Fruit fly (Drosophila melanogaster) whole organism, prepupa: ENCODE results near the gene Meltrin.
A peak's percentile ranks its signal among the peaks of the same experiment; 100 is the strongest.

ENCODE experiments used
- Blimp-1 ChIP-seq: fragments of 200-800 bp; sonication (Bioruptor generic); optimal IDR thresholded peaks from 3 replicates; lab custom pipeline; 2017; ENCODE audit warnings: missing biosample characterization, missing genetic modification characterization, mild to moderate bottlenecking, moderate library complexity, missing genetic modification reagents
- CG10631 ChIP-seq: fragments of 200-800 bp; sonication (Bioruptor generic); optimal IDR thresholded peaks from 2 replicates; lab custom pipeline; 2016; ENCODE audit warnings: missing biosample characterization, missing genetic modification characterization
- CG11294 ChIP-seq: fragments of 200-800 bp; sonication (Bioruptor generic); IDR thresholded peaks from 2 replicates; pipeline ENCODE4 v1.3.6; 2022; ENCODE audit warnings: missing biosample characterization, missing genetic modification characterization
- CG11762 ChIP-seq: fragments of 200-800 bp; sonication (Bioruptor generic); optimal IDR thresholded peaks from 3 replicates; lab custom pipeline; 2016; ENCODE audit warnings: missing biosample characterization, missing genetic modification characterization; ENCODE audit not compliant: insufficient read depth
- CG11902 ChIP-seq: fragments of 200-800 bp; sonication (Bioruptor generic); optimal IDR thresholded peaks from 3 replicates; lab custom pipeline; 2016; ENCODE audit warnings: missing biosample characterization, missing genetic modification characterization
- CG15336 ChIP-seq: fragments of 200-800 bp; sonication (Bioruptor generic); IDR thresholded peaks from 2 replicates; pipeline ENCODE4 v1.3.6; 2022; ENCODE audit warnings: missing biosample characterization, missing genetic modification characterization
- CG1621 ChIP-seq: fragments of 200-800 bp; sonication (Bioruptor generic); optimal IDR thresholded peaks from 3 replicates; lab custom pipeline; 2018; ENCODE audit warnings: missing biosample characterization, mild to moderate bottlenecking, missing genetic modification characterization
- CG3032 ChIP-seq: fragments of 200-800 bp; optimal IDR thresholded peaks from 2 replicates; lab custom pipeline; 2019; ENCODE audit warnings: missing biosample characterization, mild to moderate bottlenecking, missing genetic modification characterization, moderate library complexity
- CG31627 ChIP-seq: fragments of 200-800 bp; sonication (Bioruptor generic); optimal IDR thresholded peaks from 3 replicates; lab custom pipeline; 2016; ENCODE audit warnings: missing biosample characterization, missing genetic modification characterization
- CG32006 ChIP-seq: fragments of 200-800 bp; sonication (Bioruptor generic); optimal IDR thresholded peaks from 3 replicates; lab custom pipeline; 2017; ENCODE audit warnings: missing biosample characterization, mild to moderate bottlenecking, missing genetic modification characterization
- CG3919 ChIP-seq: fragments of 200-800 bp; sonication (Bioruptor generic); optimal IDR thresholded peaks from 3 replicates; lab custom pipeline; 2016; ENCODE audit warnings: missing biosample characterization, missing genetic modification characterization
- CG4318 ChIP-seq: fragments of 200-800 bp; sonication (Bioruptor generic); optimal IDR thresholded peaks from 3 replicates; lab custom pipeline; 2017; ENCODE audit warnings: missing biosample characterization, mild to moderate bottlenecking, missing genetic modification characterization
- CG6276 ChIP-seq: fragments of 200-800 bp; sonication (Bioruptor generic); optimal IDR thresholded peaks from 2 replicates; lab custom pipeline; 2017; ENCODE audit warnings: missing biosample characterization, mild to moderate bottlenecking, missing genetic modification characterization
- CG6808 ChIP-seq: fragments of 200-800 bp; sonication (Bioruptor generic); optimal IDR thresholded peaks from 3 replicates; lab custom pipeline; 2017; ENCODE audit warnings: missing biosample characterization, missing genetic modification characterization, mild to moderate bottlenecking, moderate library complexity, missing genetic modification reagents
- CG6854 ChIP-seq: fragments of 200-800 bp; sonication (Bioruptor generic); optimal IDR thresholded peaks from 2 replicates; lab custom pipeline; 2017; ENCODE audit warnings: missing biosample characterization, mild to moderate bottlenecking, missing genetic modification characterization
- CG7368 ChIP-seq: fragments of 200-800 bp; sonication (Bioruptor generic); optimal IDR thresholded peaks from 3 replicates; lab custom pipeline; 2016; ENCODE audit warnings: missing biosample characterization, missing genetic modification characterization
- CG8119 ChIP-seq: fragments of 200-800 bp; sonication (Bioruptor generic); IDR thresholded peaks from 3 replicates; pipeline ENCODE4 v1.3.6; 2022; ENCODE audit warnings: missing biosample characterization, missing genetic modification characterization
- CG8319 ChIP-seq: fragments of 200-800 bp; sonication (Bioruptor generic); optimal IDR thresholded peaks from 3 replicates; lab custom pipeline; 2016; ENCODE audit warnings: missing biosample characterization, missing genetic modification characterization
- CG8632 ChIP-seq: fragments of 200-800 bp; sonication (Bioruptor generic); optimal IDR thresholded peaks from 3 replicates; lab custom pipeline; 2016; ENCODE audit warnings: missing biosample characterization, missing genetic modification characterization
- Eip75B ChIP-seq: fragments of 200-800 bp; sonication (Bioruptor generic); optimal IDR thresholded peaks from 3 replicates; lab custom pipeline; 2016; ENCODE audit warnings: missing biosample characterization, missing genetic modification characterization
- Eip78C ChIP-seq: fragments of 200-800 bp; sonication (Bioruptor generic); peaks from one replicate; lab custom pipeline; 2016; ENCODE audit warnings: missing biosample characterization, missing genetic modification characterization
- Ets21C ChIP-seq: fragments of 200-800 bp; sonication (Bioruptor generic); optimal IDR thresholded peaks from 3 replicates; lab custom pipeline; 2016; ENCODE audit warnings: missing biosample characterization, missing genetic modification characterization
- Gug ChIP-seq: fragments of 200-800 bp; sonication (Bioruptor generic); IDR thresholded peaks from 2 replicates; pipeline ENCODE4 v1.3.6; 2022; ENCODE audit warnings: missing biosample characterization, missing genetic modification characterization
- Hr39 ChIP-seq: fragments of 200-800 bp; sonication (Bioruptor generic); optimal IDR thresholded peaks from 2 replicates; lab custom pipeline; 2016; ENCODE audit warnings: missing biosample characterization, missing genetic modification characterization
- OdsH ChIP-seq: fragments of 200-800 bp; sonication (Bioruptor generic); optimal IDR thresholded peaks from 3 replicates; lab custom pipeline; 2016; ENCODE audit warnings: missing biosample characterization, missing genetic modification characterization
- Smox ChIP-seq: fragments of 200-800 bp; sonication (Bioruptor generic); optimal IDR thresholded peaks from 3 replicates; lab custom pipeline; 2016; ENCODE audit warnings: missing biosample characterization, missing genetic modification characterization
- Sox102F ChIP-seq: fragments of 200-800 bp; sonication (Bioruptor generic); optimal IDR thresholded peaks from 2 replicates; lab custom pipeline; 2016; ENCODE audit warnings: missing biosample characterization, mild to moderate bottlenecking, missing genetic modification characterization
- Sox15 ChIP-seq: fragments of 200-800 bp; sonication (Bioruptor generic); optimal IDR thresholded peaks from 3 replicates; lab custom pipeline; 2016; ENCODE audit warnings: missing biosample characterization, missing genetic modification characterization
- dac ChIP-seq: fragments of 200-800 bp; sonication (Bioruptor generic); optimal IDR thresholded peaks from 2 replicates; lab custom pipeline; 2017; ENCODE audit warnings: missing biosample characterization, mild to moderate bottlenecking, missing genetic modification characterization
- eg ChIP-seq: fragments of 200-800 bp; sonication (Bioruptor generic); IDR thresholded peaks from 3 replicates; pipeline ENCODE4 v1.3.6; 2022; ENCODE audit warnings: missing biosample characterization, missing genetic modification characterization
- fd85E ChIP-seq: fragments of 200-800 bp; sonication (Bioruptor generic); optimal IDR thresholded peaks from 3 replicates; lab custom pipeline; 2016; ENCODE audit warnings: missing biosample characterization, missing genetic modification characterization
- fkh ChIP-seq: fragments of 200-800 bp; sonication (Bioruptor generic); optimal IDR thresholded peaks from 3 replicates; lab custom pipeline; 2017; ENCODE audit warnings: missing biosample characterization, mild to moderate bottlenecking, missing genetic modification characterization, moderate library complexity
- lz ChIP-seq: fragments of 200-800 bp; sonication (Bioruptor generic); optimal IDR thresholded peaks from 3 replicates; lab custom pipeline; 2016; ENCODE audit warnings: missing biosample characterization, missing genetic modification characterization
- net ChIP-seq: fragments of 200-800 bp; sonication (Bioruptor generic); optimal IDR thresholded peaks from 3 replicates; lab custom pipeline; 2016; ENCODE audit warnings: missing biosample characterization, missing genetic modification characterization
- pdm3 ChIP-seq: fragments of 200-800 bp; sonication (Bioruptor generic); optimal IDR thresholded peaks from 3 replicates; lab custom pipeline; 2016; ENCODE audit warnings: missing biosample characterization, missing genetic modification characterization
- ss ChIP-seq, 2 experiments: fragments of 200-800 bp; sonication (Bioruptor generic); optimal IDR thresholded peaks; 2 replicates in 1 of 2; 3 replicates in 1 of 2; lab custom pipeline; 2017 to 2018; ENCODE audit warnings: mild to moderate bottlenecking in 2 of 2, missing biosample characterization in 2 of 2, missing genetic modification characterization in 2 of 2, moderate library complexity in 1 of 2
- svp ChIP-seq: fragments of 200-800 bp; sonication (Bioruptor generic); peaks from one replicate; lab custom pipeline; 2016; ENCODE audit warnings: missing biosample characterization, missing genetic modification characterization
- vri ChIP-seq: fragments of 200-800 bp; sonication (Bioruptor generic); optimal IDR thresholded peaks from 3 replicates; lab custom pipeline; 2016; ENCODE audit warnings: missing biosample characterization, mild to moderate bottlenecking, missing genetic modification characterization

The Meltrin gene

DNA sequence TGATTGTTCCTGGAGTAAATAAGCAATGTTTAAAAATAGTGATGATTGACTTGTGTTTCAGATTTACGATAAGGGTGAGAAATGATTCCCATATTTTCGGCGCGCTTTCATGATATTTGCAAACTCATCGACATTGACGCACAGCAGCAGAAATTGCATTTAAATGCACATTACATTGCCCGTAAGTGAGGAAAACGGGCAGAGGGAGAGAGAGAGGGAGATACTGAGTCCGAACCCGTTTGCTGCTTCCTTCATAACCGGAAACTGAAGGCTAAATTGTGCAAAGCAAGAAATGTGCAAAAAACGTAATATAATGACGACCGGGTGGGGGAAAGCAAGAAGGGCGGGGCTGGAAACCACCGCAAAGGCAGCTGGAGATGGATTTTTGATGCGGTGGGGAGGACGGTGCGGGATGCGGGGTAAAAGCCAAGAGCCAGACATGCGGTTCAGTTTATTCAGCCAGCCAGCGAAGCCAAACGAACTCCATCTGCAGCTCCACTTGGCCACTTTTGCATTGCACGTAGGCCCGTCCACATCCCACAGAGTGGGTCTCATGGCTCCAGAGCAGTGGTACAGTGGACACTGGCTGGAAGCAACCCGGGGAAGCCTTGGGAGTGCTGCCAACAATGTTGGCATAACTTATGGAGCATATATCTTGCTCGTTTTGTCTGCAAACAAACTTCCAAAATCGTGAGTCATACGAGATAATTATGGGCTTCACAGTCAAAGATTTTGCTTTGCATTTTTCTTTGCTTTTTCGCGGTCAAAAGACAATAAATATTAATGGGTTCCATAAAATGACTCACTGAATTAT, 43.8 kb downstream of the Meltrin start (continued):
- no peak for TF ChIP-seq Eip75B
- TF ChIP-seq CG8319 (GFP tag; lab: Kevin White, UChicago) = no peak
- TF ChIP-seq CG15336 (GFP tag; lab: Robert Waterston, UW) = 0 out of 2 replicates have a peak, but pooled peaks have one; percentile 31
- peak; percentile 83 for TF ChIP-seq Eip78C (GFP tag; lab: Kevin White, UChicago)
- TF ChIP-seq, all 60 proteins: peak for 22

DNA sequence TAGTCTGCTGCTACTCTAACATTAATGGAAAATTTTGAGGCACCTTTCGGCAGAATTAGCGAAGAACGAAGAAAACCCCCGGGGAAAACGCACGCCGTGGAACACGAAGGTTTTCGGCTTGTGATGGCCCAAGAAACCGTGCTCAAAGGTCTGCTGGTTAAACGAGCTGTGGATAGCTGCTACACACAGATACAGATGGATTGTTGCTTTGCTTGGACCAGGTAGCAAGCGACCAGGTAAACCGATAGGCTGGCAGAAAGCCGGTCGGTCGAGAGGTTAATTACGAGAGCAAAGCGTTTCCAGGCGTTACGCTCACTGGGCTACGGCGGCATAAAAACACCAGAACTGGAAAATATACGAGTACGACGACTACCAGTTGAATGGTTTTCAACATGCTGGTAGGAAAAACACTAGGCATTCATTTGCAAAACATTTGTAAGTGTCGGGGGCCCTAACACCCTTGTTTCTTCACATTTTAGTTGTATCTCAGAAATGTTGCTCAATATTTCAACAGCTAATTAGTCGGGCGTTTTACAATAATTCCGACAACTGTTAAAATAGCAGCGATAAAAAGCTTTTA, 44.7 kb downstream of the Meltrin start:
- TF ChIP-seq Smox (GFP tag; lab: Kevin White, UChicago) (no peak), Sox15 (GFP tag; lab: Kevin White, UChicago) (no peak), CG6854 (GFP tag; lab: Kevin White, UChicago) (peak; percentile 5)

DNA sequence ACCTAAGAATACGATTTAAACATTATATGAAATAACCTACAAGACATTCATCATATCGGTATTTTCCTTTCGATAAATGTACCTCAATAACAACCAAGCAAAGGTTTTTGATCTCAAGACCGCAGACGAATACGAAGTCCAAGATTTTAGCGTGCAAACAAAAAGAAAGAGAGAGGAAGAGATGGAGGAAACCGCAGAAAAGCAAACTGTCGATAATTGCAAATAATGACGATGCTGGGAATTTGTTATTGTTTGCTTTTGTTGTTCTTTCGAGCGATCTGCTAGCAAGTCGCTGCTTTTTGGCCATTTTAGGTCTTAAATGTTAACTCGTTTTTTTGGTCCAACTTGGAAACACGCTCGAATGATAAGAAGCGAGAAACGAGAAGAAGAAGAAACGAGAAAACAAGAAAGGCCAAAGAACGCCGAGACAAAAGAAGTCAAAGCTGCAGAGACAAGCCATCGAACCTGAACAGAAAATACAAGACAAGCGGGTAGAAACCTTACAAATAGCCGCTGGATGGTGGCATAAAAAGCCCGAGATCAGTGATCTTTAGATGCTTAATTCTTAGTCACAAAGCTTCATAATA, 45.9 kb downstream of the Meltrin start:
- TF ChIP-seq ss (GFP tag; optimal IDR thresholded peaks at IDR 0.05; lab: Kevin White, UChicago) = peak in 1 of 2 experiments; percentile 70
- TF ChIP-seq Eip75B = peak; percentile 7
- TF ChIP-seq dac (GFP tag; lab: Kevin White, UChicago) = no peak
- TF ChIP-seq Hr39 (GFP tag; lab: Kevin White, UChicago) = no peak
- no peak for TF ChIP-seq CG32006 (GFP tag; lab: Kevin White, UChicago)
- TF ChIP-seq CG3032 (tag; lab: Kevin White, UChicago) = no peak
- TF ChIP-seq CG6808 = peak; percentile 23
- peak; percentile 88 for TF ChIP-seq CG6854 (GFP tag; lab: Kevin White, UChicago)
- no peak for TF ChIP-seq net (GFP tag; lab: Kevin White, UChicago)
- TF ChIP-seq CG11762 (GFP tag; lab: Kevin White, UChicago) = no peak
- peak; percentile 24 for TF ChIP-seq fkh (GFP tag; lab: Kevin White, UChicago)
- TF ChIP-seq svp (GFP tag; lab: Kevin White, UChicago) = peak; percentile 58

DNA sequence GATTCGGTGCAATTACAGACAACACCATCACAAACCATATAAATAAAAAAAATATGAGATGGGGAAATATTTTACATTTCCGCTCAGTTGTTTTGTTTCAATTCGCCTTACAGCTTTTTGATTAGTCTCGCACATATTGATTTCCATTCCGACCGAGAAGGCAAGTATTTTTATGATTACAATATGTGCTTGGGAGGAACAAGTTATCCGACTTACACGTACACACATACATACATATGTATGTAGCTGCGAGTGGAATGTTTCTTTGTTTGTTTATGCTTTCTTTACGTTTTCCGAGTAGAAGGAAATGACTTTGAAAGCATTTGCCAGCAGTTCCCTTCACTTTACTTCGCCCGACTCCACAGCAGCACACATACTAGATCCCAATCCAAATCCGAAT, 46.7 kb downstream of the Meltrin start:
- TF ChIP-seq CG6276 (GFP tag; lab: Kevin White, UChicago) = no peak

DNA sequence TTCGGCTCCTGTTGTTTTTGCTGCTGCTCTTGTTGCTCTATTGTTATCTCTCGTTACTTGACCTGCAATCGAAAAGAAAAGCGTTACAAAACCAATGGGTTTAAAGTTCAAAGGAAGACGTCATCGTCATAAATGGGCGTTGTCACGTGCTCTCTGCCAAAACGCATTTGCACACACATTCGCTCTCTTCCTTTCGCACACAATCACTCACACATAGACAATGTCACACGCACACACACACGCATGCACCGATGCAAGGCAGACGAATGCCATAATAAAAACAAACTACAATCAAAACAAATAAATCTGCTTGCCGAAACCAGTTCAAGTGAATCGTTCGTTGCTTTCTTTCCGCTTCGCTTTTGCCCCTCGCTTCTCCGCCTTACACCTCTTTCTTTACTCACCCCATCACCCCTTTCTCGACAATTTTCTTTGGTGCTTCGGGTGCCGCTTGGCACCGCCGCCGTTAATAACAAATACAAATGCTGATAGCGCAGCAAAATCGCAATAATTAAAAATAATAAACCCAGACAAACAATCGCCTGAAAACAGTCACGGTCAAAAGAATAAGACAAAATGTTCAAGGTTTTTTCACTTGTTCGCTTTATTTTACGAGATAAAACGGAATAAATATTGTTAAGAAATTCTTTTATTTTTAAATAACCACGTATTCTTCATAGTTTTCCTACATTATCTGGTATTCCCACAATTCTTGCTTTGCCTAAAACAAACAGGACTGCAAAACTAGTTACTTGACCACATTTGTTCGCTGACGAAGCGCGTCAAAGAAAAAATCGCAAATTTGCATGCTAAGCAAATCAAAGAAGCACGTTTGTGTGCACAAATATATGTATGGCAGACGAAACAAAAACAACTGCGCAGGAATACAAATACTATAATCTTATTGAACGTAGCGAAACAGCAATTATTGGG, 47.5 kb downstream of the Meltrin start:
- TF ChIP-seq Sox102F (GFP tag; lab: Kevin White, UChicago) (peak; percentile 84), CG11294 (peak; percentile 73), pdm3 (GFP tag; lab: Kevin White, UChicago) (peak; percentile 82), eg (GFP tag; lab: Robert Waterston, UW) (peak; percentile 83), CG1621 (tag; lab: Kevin White, UChicago) (peak; percentile 58), CG10631 (GFP tag; lab: Kevin White, UChicago) (peak; percentile 75), CG8119 (GFP tag; lab: Robert Waterston, UW) (peak; percentile 87), Ets21C (GFP tag; lab: Kevin White, UChicago) (peak; percentile 78), CG3919 (GFP tag; lab: Kevin White, UChicago) (peak; percentile 69), CG4318 (no peak), fd85E (GFP tag; lab: Kevin White, UChicago) (peak; percentile 45), Gug (GFP tag; lab: Robert Waterston, UW) (peak; percentile 76), Blimp-1 (GFP tag; lab: Kevin White, UChicago) (peak; percentile 55), CG6276 (GFP tag; lab: Kevin White, UChicago) (peak; percentile 85), CG7368 (GFP tag; lab: Kevin White, UChicago) (peak; percentile 50), CG8319 (GFP tag; lab: Kevin White, UChicago) (peak; percentile 55), CG11902 (GFP tag; lab: Kevin White, UChicago) (peak; percentile 32), vri (GFP tag; lab: Kevin White, UChicago) (peak; percentile 90), CG8632 (GFP tag; lab: Kevin White, UChicago) (peak; percentile 81), CG32006 (GFP tag; lab: Kevin White, UChicago) (peak; percentile 94), CG31627 (GFP tag; lab: Kevin White, UChicago) (peak; percentile 85), lz (GFP tag; lab: Kevin White, UChicago) (peak; percentile 87), Smox (GFP tag; lab: Kevin White, UChicago) (no peak), OdsH (GFP tag; lab: Kevin White, UChicago) (peak; percentile 86)
